Fruit fly (Drosophila melanogaster) whole organism, embryonic: ENCODE measurements around the gene tub.

Source experiments
- CG33213 ChIP-seq: fragments of 200-800 bp; sonication (Bioruptor generic); optimal IDR thresholded peaks from 3 replicates; lab custom pipeline; 2016; ENCODE audit warnings: missing biosample characterization, missing genetic modification characterization
- CG33557 ChIP-seq: fragments of 200-800 bp; sonication (Bioruptor generic); optimal IDR thresholded peaks from 2 replicates; lab custom pipeline; 2019; ENCODE audit warnings: missing biosample characterization, mild to moderate bottlenecking, missing genetic modification characterization, moderate library complexity
- CG4424 ChIP-seq: fragments of 200-800 bp; sonication (Bioruptor generic); optimal IDR thresholded peaks from 3 replicates; lab custom pipeline; 2016; ENCODE audit warnings: missing biosample characterization, missing genetic modification characterization
- CoRest ChIP-seq: fragments of 200-800 bp; sonication (Bioruptor generic); optimal IDR thresholded peaks from 3 replicates; lab custom pipeline; 2018; ENCODE audit warnings: missing biosample characterization, mild to moderate bottlenecking, missing genetic modification characterization, moderate library complexity
- Dp ChIP-seq: fragments of 200-800 bp; sonication (Bioruptor generic); optimal IDR thresholded peaks from 2 replicates; lab custom pipeline; 2018; ENCODE audit warnings: missing biosample characterization, mild to moderate bottlenecking, missing genetic modification characterization, moderate library complexity
- Lpt ChIP-seq: fragments of >200 bp; optimal IDR thresholded peaks from 2 replicates; lab custom pipeline; 2018; ENCODE audit warnings: missing biosample characterization, missing genetic modification characterization
- Pdp1 ChIP-seq, 2 experiments: fragments of 200-800 bp; sonication (Bioruptor generic); optimal IDR thresholded peaks; 3 replicates each; lab custom pipeline; 2016; ENCODE audit warnings: missing biosample characterization in 2 of 2, missing genetic modification characterization in 2 of 2, mild to moderate bottlenecking in 1 of 2, moderate library complexity in 1 of 2
- ac ChIP-seq: fragments of 200-800 bp; sonication (Bioruptor generic); optimal IDR thresholded peaks from 3 replicates; lab custom pipeline; 2017; ENCODE audit warnings: missing biosample characterization, mild to moderate bottlenecking, missing genetic modification characterization
- inv ChIP-seq: fragments of 200-800 bp; sonication (Bioruptor generic); IDR thresholded peaks from 2 replicates; pipeline ENCODE4 v1.3.6; 2022; ENCODE audit warnings: missing biosample characterization, missing genetic modification characterization; ENCODE audit not compliant: partially characterized antibody

DNA sequence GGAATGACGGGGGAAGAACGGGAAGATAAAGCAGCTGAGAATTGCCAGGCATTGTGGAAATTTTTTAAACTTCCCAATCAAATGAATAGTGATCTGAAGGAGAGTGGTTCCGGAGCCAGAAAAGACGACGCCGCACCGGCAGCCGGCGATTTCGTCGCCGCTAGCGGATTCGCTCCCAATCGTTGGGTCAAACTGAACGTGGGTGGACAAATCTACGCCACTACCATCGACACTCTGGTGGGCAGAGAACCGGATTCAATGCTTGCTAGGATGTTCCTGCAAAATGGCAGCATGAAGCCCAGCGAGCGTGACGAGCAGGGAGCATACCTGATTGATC, 12.9 kb downstream of the tub start, which contains the start of gene CG14647:
- no peak for TF ChIP-seq CoRest (tag; lab: Kevin White, UChicago)
- TF ChIP-seq Lpt (GFP tag; lab: Kevin White, UChicago), result no peak
- TF ChIP-seq CG4424 (GFP tag; lab: Kevin White, UChicago), result no peak
- no peak for TF ChIP-seq Pdp1 (GFP tag; optimal IDR thresholded peaks at IDR 0.05; lab: Kevin White, UChicago)
- TF ChIP-seq CG33557, result no peak
- no peak for TF ChIP-seq Dp (GFP tag; lab: Kevin White, UChicago)
- no peak for TF ChIP-seq CG33213 (GFP tag; lab: Kevin White, UChicago)
- TF ChIP-seq inv (GFP tag; lab: Robert Waterston, UW), result no peak
- no peak for TF ChIP-seq ac (GFP tag; lab: Kevin White, UChicago)
